Worm (Caenorhabditis elegans) whole organism, L3 larva: Measurements from ENCODE around the gene T18D3.9.

Source experiments
- R02D3.7 ChIP-seq: fragments of 150-350 bp; optimal IDR thresholded peaks from 2 replicates; lab custom pipeline; 2014; ENCODE audit warnings: missing biosample characterization, missing genetic modification characterization
- ZK546.5 ChIP-seq: sonication (generic microtip); optimal IDR thresholded peaks from 2 replicates; lab custom pipeline; 2017; ENCODE audit warnings: missing biosample characterization, missing genetic modification characterization
- aly-2 ChIP-seq: fragments of 150-350 bp; optimal IDR thresholded peaks from 2 replicates; lab custom pipeline; 2014; ENCODE audit warnings: missing biosample characterization, missing genetic modification characterization
- ama-1 ChIP-seq: fragments of 150-350 bp; optimal IDR thresholded peaks from 2 replicates; lab custom pipeline; 2018
- ceh-28 ChIP-seq: fragments of 150-350 bp; optimal IDR thresholded peaks from 2 replicates; lab custom pipeline; 2014; ENCODE audit warnings: missing biosample characterization, missing genetic modification reagents, missing genetic modification characterization
- ceh-9 ChIP-seq: sonication (generic microtip); optimal IDR thresholded peaks from 2 replicates; lab custom pipeline; 2018; ENCODE audit warnings: missing biosample characterization, missing genetic modification characterization
- egl-27 ChIP-seq: sonication (generic microtip); optimal IDR thresholded peaks from 4 replicates; lab custom pipeline; 2017; ENCODE audit warnings: missing biosample characterization, missing genetic modification reagents, missing genetic modification characterization
- elt-1 ChIP-seq: fragments of 150-350 bp; optimal IDR thresholded peaks from 2 replicates; lab custom pipeline; 2014; ENCODE audit warnings: missing biosample characterization, missing genetic modification characterization
- elt-2 ChIP-seq: sonication (generic microtip); optimal IDR thresholded peaks from 2 replicates; lab custom pipeline; 2016; ENCODE audit warnings: missing genetic modification reagents, mild to moderate bottlenecking, missing genetic modification characterization, missing compliant biosample characterization
- elt-3 ChIP-seq, 3 experiments: fragments of 150-350 bp in 1 of 3; sonication (generic microtip) in 2 of 3; optimal IDR thresholded peaks; 2 replicates in 2 of 3; 4 replicates in 1 of 3; lab custom pipeline; 2014 to 2017; ENCODE audit warnings: missing biosample characterization in 3 of 3, missing genetic modification characterization in 3 of 3
- eor-1 ChIP-seq, 2 experiments: fragments of 150-350 bp; optimal IDR thresholded peaks; 2 replicates each; lab custom pipeline; 2014 to 2018; ENCODE audit warnings: missing biosample characterization in 2 of 2, missing genetic modification characterization in 2 of 2
- fkh-10 ChIP-seq: sonication (generic microtip); optimal IDR thresholded peaks from 2 replicates; lab custom pipeline; 2017; ENCODE audit warnings: missing biosample characterization, missing genetic modification reagents, missing genetic modification characterization
- fos-1 ChIP-seq: fragments of 150-350 bp; optimal IDR thresholded peaks from 2 replicates; lab custom pipeline; 2014; ENCODE audit warnings: missing biosample characterization, missing genetic modification characterization
- jun-1 ChIP-seq: fragments of 150-350 bp; optimal IDR thresholded peaks from 2 replicates; lab custom pipeline; 2014; ENCODE audit warnings: missing biosample characterization, missing genetic modification reagents, missing genetic modification characterization
- lin-15B ChIP-seq: fragments of 150-350 bp; optimal IDR thresholded peaks from 2 replicates; lab custom pipeline; 2014; ENCODE audit warnings: missing biosample characterization, missing genetic modification characterization
- lin-39 ChIP-seq: fragments of 150-350 bp; optimal IDR thresholded peaks from 2 replicates; lab custom pipeline; 2018; ENCODE audit warnings: missing biosample characterization, missing genetic modification reagents, missing genetic modification characterization
- mml-1 ChIP-seq: fragments of 150-350 bp; sonication (generic microtip); optimal IDR thresholded peaks from 3 replicates; lab custom pipeline; 2014; ENCODE audit warnings: missing biosample characterization, missing genetic modification characterization
- nfya-1 ChIP-seq: sonication (generic microtip); optimal IDR thresholded peaks from 2 replicates; lab custom pipeline; 2017; ENCODE audit warnings: missing genetic modification characterization, mild to moderate bottlenecking, missing compliant biosample characterization, antibody characterized with exemption, moderate library complexity; ENCODE audit not compliant: insufficient read depth
- nhr-11 ChIP-seq: fragments of 150-350 bp; optimal IDR thresholded peaks from 2 replicates; lab custom pipeline; 2014; ENCODE audit warnings: missing biosample characterization, missing genetic modification characterization
- nhr-237 ChIP-seq: fragments of 150-350 bp; optimal IDR thresholded peaks from 2 replicates; lab custom pipeline; 2014; ENCODE audit warnings: missing biosample characterization, missing genetic modification characterization
- nhr-25 ChIP-seq: sonication (generic microtip); optimal IDR thresholded peaks from 2 replicates; lab custom pipeline; 2017; ENCODE audit warnings: missing biosample characterization, missing genetic modification characterization
- nhr-28 ChIP-seq: fragments of 150-350 bp; optimal IDR thresholded peaks from 2 replicates; lab custom pipeline; 2014; ENCODE audit warnings: missing biosample characterization, missing genetic modification characterization
- nhr-76 ChIP-seq: fragments of 150-350 bp; sonication (generic microtip); optimal IDR thresholded peaks from 5 replicates; lab custom pipeline; 2014; ENCODE audit warnings: missing biosample characterization, missing genetic modification characterization
- nhr-77 ChIP-seq: fragments of 150-350 bp; optimal IDR thresholded peaks from 2 replicates; lab custom pipeline; 2014; ENCODE audit warnings: missing biosample characterization, missing genetic modification characterization
- pha-4 ChIP-seq: fragments of 150-350 bp; optimal IDR thresholded peaks from 2 replicates; lab custom pipeline; 2014; ENCODE audit warnings: missing biosample characterization, missing genetic modification reagents, missing genetic modification characterization
- pqm-1 ChIP-seq: fragments of 150-350 bp; optimal IDR thresholded peaks from 2 replicates; lab custom pipeline; 2017; ENCODE audit warnings: missing biosample characterization, missing genetic modification characterization, inconsistent platforms
- tbx-2 ChIP-seq: sonication (generic microtip); optimal IDR thresholded peaks from 2 replicates; lab custom pipeline; 2016; ENCODE audit warnings: mild to moderate bottlenecking, missing genetic modification characterization, missing compliant biosample characterization
- unc-39 ChIP-seq: sonication (generic microtip); optimal IDR thresholded peaks from 4 replicates; lab custom pipeline; 2017; ENCODE audit warnings: missing biosample characterization, missing genetic modification characterization
- unc-62 ChIP-seq: fragments of 150-350 bp; sonication (generic microtip); optimal IDR thresholded peaks from 4 replicates; lab custom pipeline; 2014; ENCODE audit warnings: missing biosample characterization, missing genetic modification reagents, missing genetic modification characterization
- zag-1 ChIP-seq: fragments of 150-350 bp; optimal IDR thresholded peaks from 2 replicates; lab custom pipeline; 2014; ENCODE audit warnings: missing biosample characterization, missing genetic modification characterization
- ztf-11 ChIP-seq: fragments of 150-350 bp; optimal IDR thresholded peaks from 2 replicates; lab custom pipeline; 2014; ENCODE audit warnings: missing biosample characterization, missing genetic modification characterization
- ztf-4 ChIP-seq: fragments of 150-350 bp; optimal IDR thresholded peaks from 2 replicates; lab custom pipeline; 2014; ENCODE audit warnings: missing biosample characterization, missing genetic modification characterization

T18D3.9 gene

ce11 chrX:12480447-12480998, 26.3 kb upstream of the T18D3.9 start, which contains the start of gene atf-6 (continued):
- TF ChIP-seq fkh-10 (GFP tag; lab: Kevin White, UChicago) (no peak), fos-1 (tag; lab: Kevin White, UChicago) (no peak), ztf-11 (tag; lab: Kevin White, UChicago) (no peak), aly-2 (tag; lab: Kevin White, UChicago) (no peak), ztf-4 (tag; lab: Kevin White, UChicago) (no peak), elt-2 (tag; lab: Kevin White, UChicago) (peak; percentile 78), ama-1 (lab: Kevin White, UChicago) (no peak), elt-1 (tag; lab: Kevin White, UChicago) (peak; percentile 60)

ce11 chrX:12479027-12479426, 24.8 kb upstream of the T18D3.9 start:
- no peak for TF ChIP-seq jun-1 (tag; lab: Kevin White, UChicago)
- TF ChIP-seq fkh-10 (GFP tag; lab: Kevin White, UChicago): no peak
- no peak for TF ChIP-seq elt-3 (tag; optimal IDR thresholded peaks at IDR 0.05; lab: Kevin White, UChicago)
- no peak for TF ChIP-seq ztf-4 (tag; lab: Kevin White, UChicago)
- TF ChIP-seq unc-62: no peak
- TF ChIP-seq ZK546.5: no peak
- no peak for TF ChIP-seq nhr-28
- TF ChIP-seq egl-27 (tag; lab: Kevin White, UChicago): no peak
- TF ChIP-seq lin-39 (tag; lab: Kevin White, UChicago): no peak
- TF ChIP-seq, all 47 proteins: peak for 0

- peak; percentile 42 for TF ChIP-seq elt-2 (tag; lab: Kevin White, UChicago)
- TF ChIP-seq pqm-1 (tag; lab: Kevin White, UChicago): peak; percentile 60
- TF ChIP-seq zag-1 (tag; lab: Kevin White, UChicago): no peak
- no peak for TF ChIP-seq aly-2 (tag; lab: Kevin White, UChicago)
- peak; percentile 70 for TF ChIP-seq pha-4 (tag; lab: Kevin White, UChicago)
- no peak for TF ChIP-seq tbx-2 (tag; lab: Kevin White, UChicago)
Observed at ce11 chrX:12478465-12478864, 24.2 kb upstream of the T18D3.9 start.

- TF ChIP-seq nhr-28: no peak
- TF ChIP-seq nhr-76 (tag; lab: Kevin White, UChicago): no peak
- no peak for TF ChIP-seq ama-1 (lab: Kevin White, UChicago)
- no peak for TF ChIP-seq pha-4 (tag; lab: Kevin White, UChicago)
- no peak for TF ChIP-seq nhr-25 (tag; lab: Kevin White, UChicago)
Observed at ce11 chrX:12477341-12477740, 23.1 kb upstream of the T18D3.9 start, which contains the start of gene F45E6.1. F45E6.1 (minus strand) TSS chrX:12477441.

ce11 chrX:12476412-12476811, 22.2 kb upstream of the T18D3.9 start:
- no peak for TF ChIP-seq ceh-28 (tag; lab: Kevin White, UChicago)
- TF ChIP-seq elt-2 (tag; lab: Kevin White, UChicago): no peak
- TF ChIP-seq R02D3.7 (tag; lab: Kevin White, UChicago): no peak
- TF ChIP-seq ztf-4 (tag; lab: Kevin White, UChicago): no peak
- TF ChIP-seq elt-3 (tag; optimal IDR thresholded peaks at IDR 0.05; lab: Kevin White, UChicago): no peak
- TF ChIP-seq nhr-237: no peak
- TF ChIP-seq pqm-1 (tag; lab: Kevin White, UChicago): no peak
- no peak for TF ChIP-seq nhr-28
- no peak for TF ChIP-seq mml-1
- TF ChIP-seq lin-39 (tag; lab: Kevin White, UChicago): no peak
- TF ChIP-seq fkh-10 (GFP tag; lab: Kevin White, UChicago): no peak
- no peak for TF ChIP-seq nfya-1 (tag; lab: Kevin White, UChicago)
- TF ChIP-seq eor-1 (tag; optimal IDR thresholded peaks at IDR 0.05; lab: Kevin White, UChicago): no peak
- no peak for TF ChIP-seq lin-15B (tag; lab: Kevin White, UChicago)
- no peak for TF ChIP-seq ceh-9
- TF ChIP-seq nhr-77 (tag; lab: Kevin White, UChicago): no peak
- TF ChIP-seq unc-39 (tag; lab: Kevin White, UChicago): no peak
- no peak for TF ChIP-seq nhr-11 (tag; lab: Kevin White, UChicago)
